Worm (Caenorhabditis elegans) whole organism, L2 larva: ENCODE results near the gene T24D5.4.

Experiments
- nhr-10 ChIP-seq: sonication (generic microtip); optimal IDR thresholded peaks from 2 replicates; lab custom pipeline; 2017; ENCODE audit warnings: missing biosample characterization, missing genetic modification characterization
- nhr-6 ChIP-seq: fragments of 150-350 bp; optimal IDR thresholded peaks from 2 replicates; lab custom pipeline; 2014; ENCODE audit warnings: missing biosample characterization, missing genetic modification characterization

ce11 chrX:12630005-12630404 lies 33.0 kb downstream of the T24D5.4 start:
- TF ChIP-seq nhr-10 (tag; lab: Kevin White, UChicago) (no peak), nhr-6 (tag; lab: Kevin White, UChicago) (no peak)
